Fruit fly (Drosophila melanogaster): ENCODE measurements around the gene CG13003.

The CG13003 gene

dm6 chrX:16837588-16838178 lies 38.7 kb downstream of the CG13003 start:
- no peak for TF ChIP-seq row (GFP tag; IDR thresholded peaks at IDR 0.05)
- TF ChIP-seq inv (GFP tag; IDR thresholded peaks at IDR 0.05; ENCODE audit: partially characterized antibody): peak; percentile 16; the same call in 1 of the 2 replicates
- peak; percentile 10 for TF ChIP-seq CG2678 (tag; optimal IDR thresholded peaks at IDR 0.05)
- TF ChIP-seq CG32532 (GFP tag; IDR thresholded peaks at IDR 0.05): no peak
- no peak for TF ChIP-seq CG3163 (GFP tag; optimal IDR thresholded peaks at IDR 0.05)
- TF ChIP-seq Med (GFP tag): peak; percentile 53
- TF ChIP-seq mirr (GFP tag; optimal IDR thresholded peaks at IDR 0.05): peak; percentile 5
- no peak for TF ChIP-seq dimm (GFP tag; IDR thresholded peaks at IDR 0.05)
- no peak for TF ChIP-seq Dad (GFP tag; optimal IDR thresholded peaks at IDR 0.05)
- TF ChIP-seq NFAT (GFP tag; IDR thresholded peaks at IDR 0.05): no peak
- TF ChIP-seq CG9215 (GFP tag; IDR thresholded peaks at IDR 0.05): no peak
- peak; percentile 79 for TF ChIP-seq CG13894 (tag; optimal IDR thresholded peaks at IDR 0.05)
- no peak for TF ChIP-seq CG32767 (GFP tag; IDR thresholded peaks at IDR 0.05)
- peak; percentile 6 for TF ChIP-seq cwo (GFP tag; optimal IDR thresholded peaks at IDR 0.05)
- TF ChIP-seq CG10321 (GFP tag; IDR thresholded peaks at IDR 0.05): no peak
- TF ChIP-seq Blimp-1 (GFP tag; optimal IDR thresholded peaks at IDR 0.05): no peak
- TF ChIP-seq exex (tag; optimal IDR thresholded peaks at IDR 0.05): peak; percentile 3
- peak; percentile 31 for TF ChIP-seq sens (GFP tag)
- peak; percentile 34 for TF ChIP-seq CG12769 (tag; optimal IDR thresholded peaks at IDR 0.05)
- TF ChIP-seq repo (GFP tag; optimal IDR thresholded peaks at IDR 0.05): no peak
- TF ChIP-seq CG2202 (tag; optimal IDR thresholded peaks at IDR 0.05): no peak
- TF ChIP-seq tna (GFP tag; IDR thresholded peaks at IDR 0.05; ENCODE audit: partially characterized antibody): peak; percentile 45; the same call in 1 of the 2 replicates
- no peak for TF ChIP-seq bigmax (GFP tag; optimal IDR thresholded peaks at IDR 0.05)
- no peak for TF ChIP-seq CG33557 (GFP tag; optimal IDR thresholded peaks at IDR 0.05)
- TF ChIP-seq CG4854 (GFP tag; optimal IDR thresholded peaks at IDR 0.05): no peak
- TF ChIP-seq CG16813 (GFP tag; IDR thresholded peaks at IDR 0.05; ENCODE audit: partially characterized antibody): no peak
- TF ChIP-seq CG2199 (GFP tag; IDR thresholded peaks at IDR 0.05): 0 out of 3 replicates have a peak, but pooled peaks have one; percentile 16
- TF ChIP-seq nerfin-2 (GFP tag; IDR thresholded peaks at IDR 0.05; ENCODE audit: partially characterized antibody): peak; percentile 53; the same call in 1 of the 2 replicates
- TF ChIP-seq Taf1 (GFP tag; IDR thresholded peaks at IDR 0.05): 0 out of 2 replicates have a peak, but pooled peaks have one; percentile 18
- no peak for TF ChIP-seq CG10959 (GFP tag; IDR thresholded peaks at IDR 0.05)
- TF ChIP-seq peb (GFP tag; IDR thresholded peaks at IDR 0.05): no peak
- no peak for TF ChIP-seq CG2120 (GFP tag; optimal IDR thresholded peaks at IDR 0.05)
- no peak for TF ChIP-seq klu (GFP tag; IDR thresholded peaks at IDR 0.05)
- TF ChIP-seq ci (GFP tag; IDR thresholded peaks at IDR 0.05): 0 out of 3 replicates have a peak, but pooled peaks have one; percentile 45
- TF ChIP-seq CG34376 (GFP tag; optimal IDR thresholded peaks at IDR 0.05): peak; percentile 12
- TF ChIP-seq Sox102F (GFP tag; optimal IDR thresholded peaks at IDR 0.05): no peak
- TF ChIP-seq HLH4C (GFP tag; IDR thresholded peaks at IDR 0.05; ENCODE audit: partially characterized antibody): peak; percentile 58; the same call in 2 of the 3 replicates
- no peak for TF ChIP-seq CG10979 (tag; optimal IDR thresholded peaks at IDR 0.05)
- no peak for TF ChIP-seq pan (optimal IDR thresholded peaks at IDR 0.05)
- TF ChIP-seq pan (GFP tag; optimal IDR thresholded peaks at IDR 0.05 in 1 of 2, IDR thresholded peaks at IDR 0.05 in 1 of 2): no peak
- TF ChIP-seq CG12236 (GFP tag; optimal IDR thresholded peaks at IDR 0.05): no peak
- TF ChIP-seq CG13624 (GFP tag; optimal IDR thresholded peaks at IDR 0.05): no peak
- peak; percentile 63 for TF ChIP-seq D19B (GFP tag; optimal IDR thresholded peaks at IDR 0.05)
- TF ChIP-seq CG7372 (GFP tag; IDR thresholded peaks at IDR 0.05): no peak
- TF ChIP-seq Eip74EF (GFP tag; optimal IDR thresholded peaks at IDR 0.05): no peak
- no peak for TF ChIP-seq tap (tag; optimal IDR thresholded peaks at IDR 0.05)
- no peak for TF ChIP-seq ERR (GFP tag; optimal IDR thresholded peaks at IDR 0.05)
- TF ChIP-seq pros (GFP tag; optimal IDR thresholded peaks at IDR 0.05): no peak
- peak; percentile 42 for TF ChIP-seq sug (tag; optimal IDR thresholded peaks at IDR 0.05)
- TF ChIP-seq PHDP (tag; optimal IDR thresholded peaks at IDR 0.05): no peak
